Worm (Caenorhabditis elegans): ENCODE data around the gene W01A11.1.
A peak's percentile ranks its signal among the peaks of the same experiment; 100 is the strongest.

Gene W01A11.1

ce11 chrV:6503158-6503557, 4.1 kb downstream of the W01A11.1 start (continued):
- no peak for TF ChIP-seq nhr-41 (GFP tag; IDR thresholded peaks at IDR 0.05)
- TF ChIP-seq lin-38 (GFP tag; IDR thresholded peaks at IDR 0.05), result no peak
- no peak for TF ChIP-seq daf-19 (GFP tag; conservative IDR thresholded peaks at IDR 0.05)
- no peak for TF ChIP-seq Y75B8A.6 (GFP tag; IDR thresholded peaks at IDR 0.05)
- TF ChIP-seq hlh-30 (tag; optimal IDR thresholded peaks at IDR 0.05; ENCODE audit: insufficient read depth), result peak; percentile 35
- no peak for TF ChIP-seq cey-2 (tag; optimal IDR thresholded peaks at IDR 0.05; ENCODE audit: borderline replicate concordance, insufficient read depth)
- no peak for TF ChIP-seq Y48G9A.11 (GFP tag; IDR thresholded peaks at IDR 0.05)
- TF ChIP-seq daf-12 (tag; optimal IDR thresholded peaks at IDR 0.05), result no peak
- no peak for TF ChIP-seq unc-62 (GFP tag; optimal IDR thresholded peaks at IDR 0.05 in 1 of 2)
- no peak for TF ChIP-seq unc-62 (tag; optimal IDR thresholded peaks at IDR 0.05)
- TF ChIP-seq mxl-2 (GFP tag; conservative IDR thresholded peaks at IDR 0.05), result no peak
- no peak for TF ChIP-seq lin-1 (GFP tag; IDR thresholded peaks at IDR 0.05)
- no peak for TF ChIP-seq Y5F2A.4 (GFP tag; optimal IDR thresholded peaks at IDR 0.05)
- no peak for TF ChIP-seq ztf-11 (tag; optimal IDR thresholded peaks at IDR 0.05)
- TF ChIP-seq lin-13 (GFP tag; optimal IDR thresholded peaks at IDR 0.05), result no peak
- no peak for TF ChIP-seq nhr-6 (tag; optimal IDR thresholded peaks at IDR 0.05)
- TF ChIP-seq nhr-237 (tag; optimal IDR thresholded peaks at IDR 0.05), result no peak
- no peak for TF ChIP-seq daf-8 (GFP tag; IDR thresholded peaks at IDR 0.05)
- TF ChIP-seq jun-1 (tag; optimal IDR thresholded peaks at IDR 0.05), result no peak

DNA sequence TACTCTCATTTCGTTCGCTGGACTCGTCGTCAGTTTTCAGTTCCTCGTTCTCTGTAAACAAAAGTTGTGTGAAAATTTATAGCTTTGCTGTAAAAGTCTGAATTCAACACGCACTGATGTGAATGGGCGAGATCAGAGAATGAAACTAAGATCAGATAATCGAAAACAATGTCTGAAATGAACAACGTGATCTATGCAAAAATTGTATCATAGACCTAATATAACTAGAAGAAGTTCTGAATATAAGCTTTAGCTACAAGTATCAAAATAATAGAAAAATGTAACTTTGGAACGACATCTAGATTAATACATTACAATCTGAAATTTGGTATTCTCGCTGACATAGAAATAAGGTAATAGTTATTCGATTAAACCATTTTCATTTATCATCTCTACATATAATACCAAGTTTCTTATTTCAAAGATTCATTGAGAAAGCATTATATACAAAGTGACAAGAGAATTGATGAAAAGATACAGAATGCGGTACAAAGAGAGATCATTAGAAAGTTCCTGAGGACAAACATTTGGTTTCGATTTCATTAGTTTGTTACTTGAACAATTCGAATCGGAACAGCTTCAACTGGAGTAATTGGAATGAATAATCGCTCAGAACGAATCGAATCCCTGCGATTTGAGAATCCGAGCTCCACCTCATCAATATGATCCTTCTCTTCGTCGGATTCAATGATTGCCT, 5.3 kb downstream of the W01A11.1 start, which contains the start of gene moc-2:
Gene moc-2 (minus strand): TSS at position 51 of the 697 bp plus-strand sequence.
- TF ChIP-seq unc-62 (GFP tag; optimal IDR thresholded peaks at IDR 0.05 in 1 of 2), result peak in 1 of 2 experiments; percentile 76
- no peak for TF ChIP-seq unc-62 (tag; optimal IDR thresholded peaks at IDR 0.05)
- no peak for TF ChIP-seq attf-4 (tag; optimal IDR thresholded peaks at IDR 0.05)

- no peak for TF ChIP-seq arid-1 (GFP tag; conservative IDR thresholded peaks at IDR 0.05)
- TF ChIP-seq hlh-30 (tag; optimal IDR thresholded peaks at IDR 0.05; ENCODE audit: insufficient read depth), result peak; percentile 70
- no peak for TF ChIP-seq lin-13 (GFP tag; optimal IDR thresholded peaks at IDR 0.05)
- no peak for TF ChIP-seq attf-4 (tag; optimal IDR thresholded peaks at IDR 0.05)
- TF ChIP-seq nhr-48 (tag; optimal IDR thresholded peaks at IDR 0.05), result peak; percentile 10
- TF ChIP-seq unc-62 (GFP tag; optimal IDR thresholded peaks at IDR 0.05 in 1 of 2), result peak in 1 of 2 experiments; percentile 65
- TF ChIP-seq unc-62 (tag; optimal IDR thresholded peaks at IDR 0.05), result no peak
- TF ChIP-seq nhr-237 (tag; optimal IDR thresholded peaks at IDR 0.05), result no peak
- TF ChIP-seq hlh-11 (tag; optimal IDR thresholded peaks at IDR 0.05), result peak; percentile 27
- TF ChIP-seq zip-11 (GFP tag; IDR thresholded peaks at IDR 0.05), result no peak
- TF ChIP-seq ceh-20 (GFP tag; IDR thresholded peaks at IDR 0.05), result 0 out of 2 replicates have a peak, but pooled peaks have one; percentile 34
- no peak for TF ChIP-seq fkh-10 (GFP tag; optimal IDR thresholded peaks at IDR 0.05)
Measured at ce11 chrV:6505339-6505811, 6.4 kb downstream of the W01A11.1 start, which contains the start of gene W01A11.7. Gene W01A11.7 (minus strand): TSS chrV:6505389.

DNA sequence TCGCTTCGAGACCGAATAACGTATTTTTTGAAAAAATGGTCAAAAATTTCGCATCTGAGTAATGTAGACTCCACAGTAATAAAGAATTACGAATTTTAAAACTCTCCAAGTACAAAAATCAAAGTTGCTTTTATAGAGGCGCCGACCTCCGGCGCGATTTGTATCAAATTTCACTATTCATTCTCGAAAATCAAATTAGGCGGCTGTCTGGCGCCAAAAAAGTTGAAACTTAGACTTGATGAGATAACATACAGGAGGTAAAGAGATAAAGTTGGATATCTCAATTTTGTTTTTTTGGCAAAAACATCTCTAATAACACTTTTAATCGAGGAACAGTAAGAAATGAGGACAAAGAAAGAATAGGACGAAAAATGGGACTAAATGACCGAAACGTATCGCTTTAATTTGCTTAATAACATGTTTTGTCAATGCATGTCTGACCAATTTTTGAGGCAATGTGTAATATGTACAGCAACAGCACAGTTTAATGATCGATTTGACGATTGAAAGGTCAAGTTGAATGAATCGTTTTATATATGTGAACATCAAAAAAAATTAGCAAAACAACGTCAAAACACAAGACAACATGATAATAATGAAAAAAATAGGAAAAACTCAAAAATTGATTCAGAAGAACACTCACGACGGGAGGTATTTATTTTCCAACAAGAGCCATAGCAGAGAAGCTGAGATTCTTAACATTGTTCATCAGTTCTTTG, 7.4 kb downstream of the W01A11.1 start:
- TF ChIP-seq unc-62 (GFP tag; optimal IDR thresholded peaks at IDR 0.05 in 1 of 2) (peak in 1 of 2 experiments; percentile 95), unc-62 (tag; optimal IDR thresholded peaks at IDR 0.05) (no peak), hif-1 (tag; optimal IDR thresholded peaks at IDR 0.05) (no peak)

DNA sequence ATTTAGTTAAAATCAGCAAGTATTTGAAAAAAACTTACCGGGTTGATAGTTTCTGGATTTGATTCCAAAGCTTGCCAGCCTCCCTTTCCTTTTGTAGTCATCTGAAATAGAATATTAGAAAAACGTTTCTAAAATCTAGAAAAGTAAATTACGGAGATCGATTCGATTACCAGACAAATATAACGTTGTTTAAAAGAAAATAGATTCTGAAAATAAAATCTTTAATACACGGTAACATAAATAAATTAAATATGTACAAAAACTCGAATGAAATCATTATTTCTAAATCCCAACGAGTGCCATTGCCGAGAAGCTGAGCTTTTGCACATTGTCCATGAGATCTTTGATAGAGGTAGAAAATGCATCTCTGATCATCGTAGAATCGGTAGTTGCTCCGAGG, 9.7 kb downstream of the W01A11.1 start, which contains the start of gene ubh-3:
Gene ubh-3 (minus strand): TSS at position 101 of the 400 bp plus-strand sequence.
- TF ChIP-seq unc-39 (tag; optimal IDR thresholded peaks at IDR 0.05) (no peak), lsy-2 (tag; optimal IDR thresholded peaks at IDR 0.05) (no peak), nhr-237 (tag; optimal IDR thresholded peaks at IDR 0.05) (no peak), ZK337.2 (GFP tag; IDR thresholded peaks at IDR 0.05) (no peak), ZK546.5 (tag; optimal IDR thresholded peaks at IDR 0.05) (no peak), lim-7 (GFP tag; IDR thresholded peaks at IDR 0.05) (no peak), zfp-2 (tag; optimal IDR thresholded peaks at IDR 0.05) (no peak), tra-1 (GFP tag; IDR thresholded peaks at IDR 0.05) (no peak), daf-8 (GFP tag; IDR thresholded peaks at IDR 0.05) (no peak), lin-13 (GFP tag; optimal IDR thresholded peaks at IDR 0.05) (no peak), lin-38 (GFP tag; IDR thresholded peaks at IDR 0.05) (no peak), F49E8.2 (tag; optimal IDR thresholded peaks at IDR 0.05; ENCODE audit: borderline replicate concordance) (no peak), F37D6.2 (tag; optimal IDR thresholded peaks at IDR 0.05) (no peak), fkh-10 (GFP tag; optimal IDR thresholded peaks at IDR 0.05) (no peak), attf-4 (tag; optimal IDR thresholded peaks at IDR 0.05) (no peak), ceh-82 (tag; optimal IDR thresholded peaks at IDR 0.05) (no peak), mes-2 (tag; optimal IDR thresholded peaks at IDR 0.05; ENCODE audit: poor library complexity, severe bottlenecking) (no peak)
